Fruit fly (Drosophila melanogaster) whole organism, embryonic: ENCODE results near the gene CG33282.

ENCODE experiments used
- Atf6 ChIP-seq: fragments of 200-800 bp; sonication (Bioruptor generic); IDR thresholded peaks from 2 replicates; pipeline ENCODE4 v1.3.6; 2022; ENCODE audit warnings: missing biosample characterization, missing genetic modification characterization
- B-H1 ChIP-seq: fragments of 200-800 bp; sonication (Bioruptor generic); IDR thresholded peaks from 3 replicates; pipeline ENCODE4 v1.3.6; 2022; ENCODE audit warnings: missing biosample characterization, missing genetic modification characterization
- B-H2 ChIP-seq: fragments of 200-800 bp; sonication (Bioruptor generic); optimal IDR thresholded peaks from 2 replicates; lab custom pipeline; 2018; ENCODE audit warnings: missing biosample characterization, mild to moderate bottlenecking, missing genetic modification characterization
- CG11560 ChIP-seq: fragments of 200-800 bp; sonication (Bioruptor generic); IDR thresholded peaks from 3 replicates; pipeline ENCODE4 v1.3.6; 2022; ENCODE audit warnings: missing biosample characterization, missing genetic modification characterization
- CG12236 ChIP-seq: fragments of 200-800 bp; sonication (Bioruptor generic); optimal IDR thresholded peaks from 2 replicates; lab custom pipeline; 2016; ENCODE audit warnings: missing biosample characterization, missing genetic modification characterization
- CG14710 ChIP-seq: fragments of 200-800 bp; sonication (Bioruptor generic); optimal IDR thresholded peaks from 3 replicates; lab custom pipeline; 2019; ENCODE audit warnings: missing biosample characterization, mild to moderate bottlenecking, missing genetic modification characterization, moderate library complexity
- CG18262 ChIP-seq: fragments of 200-800 bp; optimal IDR thresholded peaks from 3 replicates; lab custom pipeline; 2019; ENCODE audit warnings: missing biosample characterization, mild to moderate bottlenecking, missing genetic modification characterization, moderate library complexity
- CG2712 ChIP-seq: fragments of 200-800 bp; optimal IDR thresholded peaks from 3 replicates; lab custom pipeline; 2019; ENCODE audit warnings: missing biosample characterization, mild to moderate bottlenecking, missing genetic modification characterization, moderate library complexity
- CG30431 ChIP-seq: fragments of 200-800 bp; sonication (Bioruptor generic); optimal IDR thresholded peaks from 2 replicates; lab custom pipeline; 2017; ENCODE audit warnings: missing biosample characterization, missing genetic modification characterization
- CG31388 ChIP-seq: fragments of 200-800 bp; sonication (Bioruptor generic); optimal IDR thresholded peaks from 2 replicates; lab custom pipeline; 2016; ENCODE audit warnings: missing biosample characterization, missing genetic modification characterization
- CG3163 ChIP-seq: fragments of 200-800 bp; sonication (Bioruptor generic); optimal IDR thresholded peaks from 3 replicates; lab custom pipeline; 2016; ENCODE audit warnings: missing biosample characterization, missing genetic modification characterization
- CG4282 ChIP-seq: fragments of 200-800 bp; sonication (Bioruptor generic); optimal IDR thresholded peaks from 2 replicates; lab custom pipeline; 2016; ENCODE audit warnings: missing biosample characterization, missing genetic modification characterization
- CG6175 ChIP-seq: fragments of 200-800 bp; sonication (Bioruptor generic); IDR thresholded peaks from 3 replicates; pipeline ENCODE4 v1.3.6; 2022; ENCODE audit warnings: missing biosample characterization, missing genetic modification characterization
- CG7357 ChIP-seq: fragments of 200-800 bp; sonication (Bioruptor generic); IDR thresholded peaks from 3 replicates; pipeline ENCODE4 v1.3.6; 2022; ENCODE audit warnings: missing biosample characterization, missing genetic modification characterization
- CG7372 ChIP-seq: fragments of 200-800 bp; sonication (Bioruptor generic); IDR thresholded peaks from 2 replicates; pipeline ENCODE4 v1.3.6; 2022; ENCODE audit warnings: missing biosample characterization, missing genetic modification characterization
- CG9876 ChIP-seq: fragments of 200-800 bp; sonication (Bioruptor generic); optimal IDR thresholded peaks from 2 replicates; lab custom pipeline; 2016; ENCODE audit warnings: missing biosample characterization, missing genetic modification characterization
- D19A ChIP-seq: fragments of 200-800 bp; optimal IDR thresholded peaks from 3 replicates; lab custom pipeline; 2019; ENCODE audit warnings: missing biosample characterization, mild to moderate bottlenecking, missing genetic modification characterization, moderate library complexity
- Dbx ChIP-seq: fragments of 200-800 bp; sonication (Bioruptor generic); IDR thresholded peaks from 3 replicates; pipeline ENCODE4 v1.3.6; 2022; ENCODE audit warnings: missing biosample characterization, missing genetic modification characterization
- Doc3 ChIP-seq: fragments of 200-800 bp; sonication (Bioruptor generic); IDR thresholded peaks from 3 replicates; pipeline ENCODE4 v1.3.6; 2022; ENCODE audit warnings: missing biosample characterization, missing genetic modification characterization; ENCODE audit not compliant: partially characterized antibody
- Ets97D ChIP-seq: fragments of 200-800 bp; sonication (Bioruptor generic); optimal IDR thresholded peaks from 3 replicates; lab custom pipeline; 2016; ENCODE audit warnings: missing biosample characterization, missing genetic modification characterization
- Fer3 ChIP-seq: fragments of 200-800 bp; sonication (Bioruptor generic); optimal IDR thresholded peaks from 2 replicates; lab custom pipeline; 2018; ENCODE audit warnings: missing biosample characterization, mild to moderate bottlenecking, missing genetic modification characterization, moderate library complexity
- Hmr ChIP-seq: fragments of 200-800 bp; sonication (Bioruptor generic); optimal IDR thresholded peaks from 3 replicates; lab custom pipeline; 2017; ENCODE audit warnings: mild to moderate bottlenecking, missing biosample characterization, missing genetic modification reagents, missing genetic modification characterization
- Lpt ChIP-seq: fragments of >200 bp; optimal IDR thresholded peaks from 2 replicates; lab custom pipeline; 2018; ENCODE audit warnings: missing biosample characterization, missing genetic modification characterization
- Meics ChIP-seq: fragments of 200-800 bp; sonication (Bioruptor generic); optimal IDR thresholded peaks from 2 replicates; lab custom pipeline; 2017; ENCODE audit warnings: missing biosample characterization, mild to moderate bottlenecking, missing genetic modification characterization
- Mes4 ChIP-seq: fragments of 200-800 bp; sonication (Bioruptor generic); optimal IDR thresholded peaks from 2 replicates; lab custom pipeline; 2016; ENCODE audit warnings: missing biosample characterization, missing genetic modification characterization
- Sry-β ChIP-seq: fragments of 200-800 bp; sonication (Bioruptor generic); optimal IDR thresholded peaks from 2 replicates; lab custom pipeline; 2018; ENCODE audit warnings: missing biosample characterization, mild to moderate bottlenecking, missing genetic modification characterization, moderate library complexity
- Trl ChIP-seq, 3 experiments: fragments of >200 bp in 2 of 3; fragments of 200-800 bp in 1 of 3; sonication (Bioruptor generic) in 1 of 3; optimal IDR thresholded peaks; 2 replicates in 1 of 3; 3 replicates in 2 of 3; lab custom pipeline; 2016 to 2017; ENCODE audit warnings: missing biosample characterization in 1 of 3, missing genetic modification characterization in 1 of 3
- Xbp1 ChIP-seq: fragments of 200-800 bp; sonication (Bioruptor generic); optimal IDR thresholded peaks from 3 replicates; lab custom pipeline; 2016; ENCODE audit warnings: missing biosample characterization, mild to moderate bottlenecking, missing genetic modification characterization
- abd-A ChIP-seq: fragments of 200-800 bp; sonication (Bioruptor generic); optimal IDR thresholded peaks from 3 replicates; lab custom pipeline; 2019; ENCODE audit warnings: missing biosample characterization, mild to moderate bottlenecking, missing genetic modification characterization, moderate library complexity
- az2 ChIP-seq: fragments of 200-800 bp; sonication (Bioruptor generic); optimal IDR thresholded peaks from 3 replicates; lab custom pipeline; 2016; ENCODE audit warnings: missing biosample characterization, missing genetic modification characterization
- bbx ChIP-seq: fragments of 200-800 bp; sonication (Bioruptor generic); IDR thresholded peaks from 2 replicates; pipeline ENCODE4 v1.3.6; 2022; ENCODE audit warnings: missing biosample characterization, missing genetic modification characterization; ENCODE audit not compliant: partially characterized antibody
- cato ChIP-seq: fragments of 200-800 bp; sonication (Bioruptor generic); optimal IDR thresholded peaks from 2 replicates; lab custom pipeline; 2016; ENCODE audit warnings: missing biosample characterization, missing genetic modification characterization, borderline replicate concordance
- danr ChIP-seq: fragments of 200-800 bp; sonication (Bioruptor generic); IDR thresholded peaks from 2 replicates; pipeline ENCODE4 v1.3.6; 2022; ENCODE audit warnings: missing biosample characterization, missing genetic modification characterization
- dysf ChIP-seq: fragments of 200-800 bp; sonication (Bioruptor generic); IDR thresholded peaks from 3 replicates; pipeline ENCODE4 v1.3.6; 2022; ENCODE audit warnings: missing biosample characterization, missing genetic modification characterization
- ems ChIP-seq: fragments of 200-800 bp; sonication (Bioruptor generic); optimal IDR thresholded peaks from 3 replicates; lab custom pipeline; 2016; ENCODE audit warnings: missing biosample characterization, missing genetic modification characterization
- eve ChIP-seq, 2 experiments: fragments of >200 bp; optimal IDR thresholded peaks; 2 replicates each; lab custom pipeline; 2017; ENCODE audit warnings: missing biosample characterization in 2 of 2, missing genetic modification characterization in 2 of 2
- gcm2 ChIP-seq: fragments of 200-800 bp; sonication (Bioruptor generic); optimal IDR thresholded peaks from 2 replicates; lab custom pipeline; 2016; ENCODE audit warnings: missing biosample characterization, missing genetic modification characterization
- hbn ChIP-seq: fragments of 200-800 bp; sonication (Bioruptor generic); IDR thresholded peaks from 2 replicates; pipeline ENCODE4 v1.3.6; 2022; ENCODE audit warnings: missing biosample characterization, missing genetic modification characterization; ENCODE audit not compliant: partially characterized antibody
- hkb ChIP-seq, 2 experiments: fragments of 200-800 bp in 1 of 2; fragments of >200 bp in 1 of 2; sonication (Bioruptor generic) in 1 of 2; IDR thresholded peaks in 1 of 2; optimal IDR thresholded peaks in 1 of 2; 2 replicates each; pipeline versions ENCODE4 v1.3.6 to Lab custom; 2017 to 2022; ENCODE audit warnings: missing biosample characterization in 1 of 2, missing genetic modification characterization in 1 of 2
- jigr1 ChIP-seq: fragments of 200-800 bp; sonication (Bioruptor generic); IDR thresholded peaks from 3 replicates; pipeline ENCODE4 v1.3.6; 2022; ENCODE audit warnings: missing biosample characterization, missing genetic modification characterization
- lab ChIP-seq: fragments of 200-800 bp; sonication (Bioruptor generic); optimal IDR thresholded peaks from 3 replicates; lab custom pipeline; 2017; ENCODE audit warnings: missing biosample characterization, missing genetic modification characterization, mild to moderate bottlenecking, moderate library complexity, missing genetic modification reagents
- lov ChIP-seq, 2 experiments: fragments of 200-800 bp in 1 of 2; fragments of >200 bp in 1 of 2; sonication (Bioruptor generic) in 1 of 2; IDR thresholded peaks in 1 of 2; optimal IDR thresholded peaks in 1 of 2; 2 replicates in 1 of 2; 3 replicates in 1 of 2; pipeline versions ENCODE4 v1.3.6 to Lab custom; 2017 to 2022; ENCODE audit warnings: missing biosample characterization in 1 of 2, missing genetic modification characterization in 1 of 2
- phol ChIP-seq: fragments of 200-800 bp; sonication (Bioruptor generic); optimal IDR thresholded peaks from 3 replicates; lab custom pipeline; 2018; ENCODE audit warnings: missing biosample characterization, mild to moderate bottlenecking, missing genetic modification characterization, moderate library complexity
- prd ChIP-seq, 3 experiments: fragments of >200 bp in 2 of 3; fragments of 200-800 bp in 1 of 3; sonication (Bioruptor generic) in 1 of 3; optimal IDR thresholded peaks in 2 of 3; IDR thresholded peaks in 1 of 3; 2 replicates in 2 of 3; 3 replicates in 1 of 3; pipeline versions ENCODE4 v1.3.6 to Lab custom; 2017 to 2022; ENCODE audit warnings: missing biosample characterization in 1 of 3, missing genetic modification characterization in 1 of 3
- sd ChIP-seq: fragments of 200-800 bp; sonication (Bioruptor generic); optimal IDR thresholded peaks from 3 replicates; lab custom pipeline; 2018; ENCODE audit warnings: missing biosample characterization, mild to moderate bottlenecking, missing genetic modification characterization, moderate library complexity
- stc ChIP-seq: fragments of 200-800 bp; sonication (Bioruptor generic); IDR thresholded peaks from 2 replicates; pipeline ENCODE4 v1.3.6; 2022; ENCODE audit warnings: missing biosample characterization, missing genetic modification characterization
- sug ChIP-seq: fragments of 200-800 bp; optimal IDR thresholded peaks from 2 replicates; lab custom pipeline; 2019; ENCODE audit warnings: missing biosample characterization, mild to moderate bottlenecking, missing genetic modification characterization, moderate library complexity

Gene CG33282

dm6 chr2L:3301755-3302499, 25.8 kb upstream of the CG33282 start (continued):
- TF ChIP-seq CG30431 (GFP tag; lab: Kevin White, UChicago) (peak; percentile 99), CG7357 (GFP tag; lab: Robert Waterston, UW) (peak; percentile 97), danr (GFP tag; lab: Robert Waterston, UW) (peak; percentile 98), CG18262 (tag; lab: Kevin White, UChicago) (peak; percentile 99), CG31388 (GFP tag; lab: Kevin White, UChicago) (peak; percentile 99), lov (optimal IDR thresholded peaks at IDR 0.05; lab: Kevin White, UChicago) (no peak), lov (GFP tag; IDR thresholded peaks at IDR 0.05; lab: Robert Waterston, UW) (peak; percentile 99), Mes4 (GFP tag; lab: Kevin White, UChicago) (peak; percentile 99), CG12236 (GFP tag; lab: Kevin White, UChicago) (peak; percentile 99), Meics (peak; percentile 100), dysf (GFP tag; lab: Robert Waterston, UW) (peak; percentile 100), Dbx (GFP tag; lab: Robert Waterston, UW) (peak; percentile 100), sug (peak; percentile 100), CG6175 (GFP tag; lab: Robert Waterston, UW) (peak; percentile 99), hkb (optimal IDR thresholded peaks at IDR 0.05; lab: Kevin White, UChicago) (peak; percentile 61), hkb (GFP tag; IDR thresholded peaks at IDR 0.05; lab: Robert Waterston, UW) (peak; percentile 99), lab (peak; percentile 100), stc (GFP tag; lab: Robert Waterston, UW) (peak; percentile 98), B-H1 (GFP tag; lab: Robert Waterston, UW) (peak; percentile 99), CG11560 (tag; lab: Robert Waterston, UW) (peak; percentile 95), Lpt (no peak), Ets97D (GFP tag; lab: Kevin White, UChicago) (peak; percentile 97), Atf6 (GFP tag; lab: Robert Waterston, UW) (peak; percentile 100), D19A (tag; lab: Kevin White, UChicago) (peak; percentile 98), CG14710 (tag; lab: Kevin White, UChicago) (peak; percentile 98), bbx (no peak), Xbp1 (GFP tag; lab: Kevin White, UChicago) (peak; percentile 100), prd (optimal IDR thresholded peaks at IDR 0.05; lab: Kevin White, UChicago) (no peak), prd (GFP tag; IDR thresholded peaks at IDR 0.05; lab: Robert Waterston, UW) (peak; percentile 100), jigr1 (GFP tag; lab: Robert Waterston, UW) (peak; percentile 95), az2 (GFP tag; lab: Kevin White, UChicago) (peak; percentile 99), Fer3 (tag; lab: Kevin White, UChicago) (peak; percentile 100), hbn (GFP tag; lab: Robert Waterston, UW) (no peak), Doc3 (GFP tag; lab: Robert Waterston, UW) (no peak), CG3163 (GFP tag; lab: Kevin White, UChicago) (peak; percentile 96), sd (tag; lab: Kevin White, UChicago) (peak; percentile 99), CG7372 (GFP tag; lab: Robert Waterston, UW) (peak; percentile 99), CG9876 (GFP tag; lab: Kevin White, UChicago) (peak; percentile 100), CG4282 (GFP tag; lab: Kevin White, UChicago) (peak; percentile 99), eve (GFP tag; optimal IDR thresholded peaks at IDR 0.05; lab: Kevin White, UChicago) (peak; percentile 91 to 99), phol (tag; lab: Kevin White, UChicago) (peak; percentile 99), CG2712 (peak; percentile 99), ems (peak; percentile 100), cato (peak; percentile 99), Sry-β (GFP tag; lab: Kevin White, UChicago) (peak; percentile 79), abd-A (tag; lab: Kevin White, UChicago) (peak; percentile 99), Hmr (GFP tag; lab: Kevin White, UChicago) (peak; percentile 100), gcm2 (peak; percentile 100), Trl (optimal IDR thresholded peaks at IDR 0.05; lab: Kevin White, UChicago) (peak; percentile 21 to 70), Trl (GFP tag; optimal IDR thresholded peaks at IDR 0.05; lab: Kevin White, UChicago) (peak; percentile 100), B-H2 (GFP tag; lab: Kevin White, UChicago) (peak; percentile 100)
